Fruit fly (Drosophila melanogaster) whole organism, adult: ENCODE results near the gene Kr-h1.

Source experiments
- CG11617 ChIP-seq: fragments of 200-800 bp; sonication (Bioruptor generic); optimal IDR thresholded peaks from 2 replicates; lab custom pipeline; 2017; ENCODE audit warnings: mild to moderate bottlenecking, missing biosample characterization, missing genetic modification reagents, missing genetic modification characterization
- CG12768 ChIP-seq: fragments of 200-800 bp; sonication (Bioruptor generic); optimal IDR thresholded peaks from 2 replicates; lab custom pipeline; 2017; ENCODE audit warnings: missing biosample characterization, missing genetic modification characterization, mild to moderate bottlenecking, moderate library complexity, missing genetic modification reagents
- CG14711 ChIP-seq: fragments of 200-800 bp; sonication (Bioruptor generic); optimal IDR thresholded peaks from 2 replicates; lab custom pipeline; 2018; ENCODE audit warnings: missing biosample characterization, mild to moderate bottlenecking, missing genetic modification characterization, moderate library complexity
- CG1620 ChIP-seq: fragments of 200-800 bp; sonication (Bioruptor generic); optimal IDR thresholded peaks from 2 replicates; lab custom pipeline; 2016; ENCODE audit warnings: missing biosample characterization, missing genetic modification characterization
- CG33017 ChIP-seq: fragments of 200-800 bp; sonication (Bioruptor generic); optimal IDR thresholded peaks from 2 replicates; lab custom pipeline; 2018; ENCODE audit warnings: missing biosample characterization, mild to moderate bottlenecking, missing genetic modification characterization, moderate library complexity
- CG5204 ChIP-seq: fragments of 200-800 bp; sonication (Bioruptor generic); optimal IDR thresholded peaks from 2 replicates; lab custom pipeline; 2016; ENCODE audit warnings: missing biosample characterization, missing genetic modification characterization
- CG7045 ChIP-seq: fragments of 200-800 bp; sonication (Bioruptor generic); optimal IDR thresholded peaks from 2 replicates; lab custom pipeline; 2017; ENCODE audit warnings: missing biosample characterization, mild to moderate bottlenecking, missing genetic modification characterization
- CG7101 ChIP-seq: fragments of 200-800 bp; sonication (Bioruptor generic); optimal IDR thresholded peaks from 2 replicates; lab custom pipeline; 2018; ENCODE audit warnings: missing biosample characterization, mild to moderate bottlenecking, missing genetic modification characterization, moderate library complexity
- Clk ChIP-seq: fragments of 200-800 bp; sonication (Bioruptor generic); optimal IDR thresholded peaks from 2 replicates; lab custom pipeline; 2017; ENCODE audit warnings: missing biosample characterization, missing genetic modification characterization
- Crg-1 ChIP-seq: fragments of 200-800 bp; sonication (Bioruptor generic); optimal IDR thresholded peaks from 2 replicates; lab custom pipeline; 2016; ENCODE audit warnings: missing biosample characterization, missing genetic modification characterization
- Hr96 ChIP-seq: fragments of 200-800 bp; sonication (Bioruptor generic); optimal IDR thresholded peaks from 2 replicates; lab custom pipeline; 2016; ENCODE audit warnings: missing biosample characterization, missing genetic modification characterization
- Mnt ChIP-seq: fragments of 200-800 bp; sonication (Bioruptor generic); optimal IDR thresholded peaks from 2 replicates; lab custom pipeline; 2016; ENCODE audit warnings: missing biosample characterization, mild to moderate bottlenecking, missing genetic modification characterization
- bab1 ChIP-seq: fragments of 200-800 bp; sonication (Bioruptor generic); optimal IDR thresholded peaks from 3 replicates; lab custom pipeline; 2019; ENCODE audit warnings: missing biosample characterization, mild to moderate bottlenecking, missing genetic modification characterization, moderate library complexity
- cic ChIP-seq: fragments of 200-800 bp; sonication (Bioruptor generic); optimal IDR thresholded peaks from 2 replicates; lab custom pipeline; 2017; ENCODE audit warnings: missing biosample characterization, mild to moderate bottlenecking, missing genetic modification characterization, moderate library complexity
- cnc ChIP-seq, 2 experiments: fragments of >200 bp; optimal IDR thresholded peaks; 2 replicates each; lab custom pipeline; 2017
- kay ChIP-seq: fragments of 200-800 bp; sonication (Bioruptor generic); peaks from one replicate; lab custom pipeline; 2016; ENCODE audit warnings: missing biosample characterization, missing genetic modification characterization, borderline replicate concordance
- ovo ChIP-seq: fragments of 200-800 bp; sonication (Bioruptor generic); optimal IDR thresholded peaks from 2 replicates; lab custom pipeline; 2016; ENCODE audit warnings: missing biosample characterization, missing genetic modification characterization
- pad ChIP-seq: fragments of 200-800 bp; sonication (Bioruptor generic); optimal IDR thresholded peaks from 3 replicates; lab custom pipeline; 2017; ENCODE audit warnings: missing biosample characterization, missing genetic modification characterization, mild to moderate bottlenecking, moderate library complexity, missing genetic modification reagents
- tj ChIP-seq: fragments of 200-800 bp; sonication (Bioruptor generic); optimal IDR thresholded peaks from 3 replicates; lab custom pipeline; 2017; ENCODE audit warnings: missing biosample characterization, mild to moderate bottlenecking, missing genetic modification characterization, moderate library complexity
- toe ChIP-seq: fragments of 200-800 bp; sonication (Bioruptor generic); optimal IDR thresholded peaks from 2 replicates; lab custom pipeline; 2016; ENCODE audit warnings: missing biosample characterization, missing genetic modification characterization

Gene Kr-h1

DNA sequence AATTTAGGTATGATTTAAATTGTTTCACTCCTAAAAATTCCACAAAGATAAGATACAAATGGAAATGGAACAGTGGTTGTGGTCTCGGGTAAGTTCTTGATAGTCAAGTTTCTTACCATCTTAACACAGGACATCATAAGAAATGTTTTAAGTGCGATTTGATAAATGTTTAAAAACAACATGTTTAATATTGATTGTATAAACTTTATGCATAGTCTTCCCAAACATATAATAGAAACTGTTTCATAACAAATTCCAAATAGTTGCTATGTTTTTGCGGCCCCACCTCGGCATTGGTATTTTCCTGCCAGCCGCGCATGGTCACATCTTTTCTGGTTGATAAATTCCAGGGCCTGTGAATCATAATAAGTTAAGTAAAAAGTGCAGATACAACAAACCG is 42.4 kb downstream of the Kr-h1 start, which contains the start of gene Arpc4:
TSS of gene Arpc4 (plus strand) at position 318 of the 400 bp plus-strand sequence.
- TF ChIP-seq pad (GFP tag; lab: Kevin White, UChicago) (no peak), Crg-1 (GFP tag; lab: Kevin White, UChicago) (no peak), cic (no peak), cnc (optimal IDR thresholded peaks at IDR 0.05; lab: Kevin White, UChicago) (no peak), CG7101 (tag; lab: Kevin White, UChicago) (peak; percentile 45), toe (GFP tag; lab: Kevin White, UChicago) (no peak), CG1620 (GFP tag; lab: Kevin White, UChicago) (peak; percentile 21), ovo (GFP tag; lab: Kevin White, UChicago) (no peak), Mnt (GFP tag; lab: Kevin White, UChicago) (no peak), Clk (GFP tag; lab: Kevin White, UChicago) (no peak), CG33017 (tag; lab: Kevin White, UChicago) (peak; percentile 46), CG14711 (tag; lab: Kevin White, UChicago) (peak; percentile 52), CG7045 (GFP tag; lab: Kevin White, UChicago) (peak; percentile 12), CG12768 (GFP tag; lab: Kevin White, UChicago) (no peak), CG5204 (GFP tag; lab: Kevin White, UChicago) (peak; percentile 16), Hr96 (GFP tag; lab: Kevin White, UChicago) (no peak), CG11617 (GFP tag; lab: Kevin White, UChicago) (no peak), kay (GFP tag; lab: Kevin White, UChicago) (no peak), bab1 (GFP tag; lab: Kevin White, UChicago) (no peak), tj (peak; percentile 11)

DNA sequence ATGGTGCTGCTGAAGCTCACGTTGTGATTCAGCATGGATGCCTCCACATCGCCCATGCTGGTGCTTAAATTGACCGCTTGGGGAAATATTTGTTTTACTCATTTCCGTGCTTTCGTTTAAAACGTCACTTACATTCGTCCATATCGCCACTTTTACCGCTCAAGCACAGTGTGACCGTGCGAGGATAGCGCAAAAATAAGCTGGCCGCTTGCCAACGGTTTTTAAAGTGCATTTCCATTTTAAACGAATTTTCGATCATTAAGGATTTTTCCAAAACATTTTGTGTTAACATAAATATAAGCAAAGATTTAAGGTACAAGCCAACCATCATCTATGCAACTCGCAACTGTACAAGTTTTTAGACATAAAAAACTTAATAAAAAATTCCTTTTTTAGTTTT is 45.1 kb downstream of the Kr-h1 start, which contains the start of gene WDR79:
TSS of gene WDR79 (minus strand) at position 298 of the 400 bp plus-strand sequence.
- no peak for TF ChIP-seq bab1 (GFP tag; lab: Kevin White, UChicago)
- no peak for TF ChIP-seq CG33017 (tag; lab: Kevin White, UChicago)
- TF ChIP-seq ovo (GFP tag; lab: Kevin White, UChicago), result no peak
- no peak for TF ChIP-seq Hr96 (GFP tag; lab: Kevin White, UChicago)
- TF ChIP-seq CG11617 (GFP tag; lab: Kevin White, UChicago), result no peak
- no peak for TF ChIP-seq CG1620 (GFP tag; lab: Kevin White, UChicago)
- TF ChIP-seq tj, result no peak

DNA sequence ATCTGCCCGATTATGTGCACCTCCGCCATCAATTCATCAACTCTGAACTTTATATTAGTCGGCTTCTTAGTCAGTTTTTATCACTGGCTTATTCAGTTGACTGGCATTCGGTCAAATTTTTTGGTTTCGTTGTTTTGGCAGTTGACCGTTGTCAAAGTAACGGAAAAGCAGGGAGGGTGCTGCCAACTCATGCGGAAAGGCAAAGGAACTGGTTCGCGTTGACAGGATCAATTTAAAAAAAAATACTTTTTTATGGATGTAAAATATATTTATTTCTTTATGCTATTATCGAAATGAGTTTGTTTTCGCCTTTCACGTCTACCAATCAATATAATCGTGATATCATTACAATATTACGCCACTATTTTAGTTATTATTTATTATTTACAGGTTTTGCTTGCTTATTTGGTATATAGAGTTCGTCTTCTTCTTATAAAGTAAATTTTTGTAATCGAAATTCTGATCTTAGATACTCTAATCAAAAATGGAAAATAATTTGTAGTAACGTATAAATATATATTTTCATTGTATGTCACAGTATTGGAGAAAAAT is 48.2 kb downstream of the Kr-h1 start, which contains the start of the genes B9d2, tctn and CG9222:
TSS of gene B9d2 (minus strand) at position 130 of the 552 bp plus-strand sequence.
TSS of gene tctn (minus strand) at position 130 of the 552 bp plus-strand sequence.
TSS of gene CG9222 (plus strand) at position 502 of the 552 bp plus-strand sequence.
- TF ChIP-seq tj, result no peak
- TF ChIP-seq Hr96 (GFP tag; lab: Kevin White, UChicago), result no peak
- TF ChIP-seq CG7101 (tag; lab: Kevin White, UChicago), result no peak

DNA sequence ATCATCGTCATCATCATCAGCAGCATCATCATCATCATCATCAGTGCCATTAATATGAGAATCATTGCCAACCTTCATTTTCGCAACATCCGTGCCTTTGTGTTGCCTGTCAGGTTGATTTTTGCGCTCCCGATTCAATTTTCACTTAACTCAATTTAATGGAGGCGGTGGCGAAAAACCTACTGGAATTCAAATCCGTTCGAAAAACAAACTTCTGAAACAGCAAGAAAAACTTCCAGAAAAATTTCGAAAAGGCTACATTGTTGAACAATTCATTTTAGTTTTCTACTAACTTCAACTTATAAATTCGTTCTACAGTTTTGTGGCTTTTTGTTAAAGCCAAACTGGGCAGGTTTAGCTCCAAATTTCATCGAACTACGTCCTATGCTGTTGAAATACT is 56.7 kb downstream of the Kr-h1 start, which contains the start of gene CG13991:
TSS of gene CG13991 (plus strand) at position 301 of the 400 bp plus-strand sequence.
- no peak for TF ChIP-seq cnc (optimal IDR thresholded peaks at IDR 0.05; lab: Kevin White, UChicago)
- TF ChIP-seq Hr96 (GFP tag; lab: Kevin White, UChicago), result no peak
- no peak for TF ChIP-seq tj
- no peak for TF ChIP-seq CG7101 (tag; lab: Kevin White, UChicago)
- no peak for TF ChIP-seq Clk (GFP tag; lab: Kevin White, UChicago)
- no peak for TF ChIP-seq CG1620 (GFP tag; lab: Kevin White, UChicago)
- TF ChIP-seq CG11617 (GFP tag; lab: Kevin White, UChicago), result no peak
- TF ChIP-seq bab1 (GFP tag; lab: Kevin White, UChicago), result no peak
- no peak for TF ChIP-seq cic
- TF ChIP-seq ovo (GFP tag; lab: Kevin White, UChicago), result no peak
- no peak for TF ChIP-seq kay (GFP tag; lab: Kevin White, UChicago)
- no peak for TF ChIP-seq Crg-1 (GFP tag; lab: Kevin White, UChicago)
- TF ChIP-seq CG7045 (GFP tag; lab: Kevin White, UChicago), result no peak
